Fruit fly (Drosophila melanogaster): ENCODE results near the gene Hn.

Gene Hn

DNA sequence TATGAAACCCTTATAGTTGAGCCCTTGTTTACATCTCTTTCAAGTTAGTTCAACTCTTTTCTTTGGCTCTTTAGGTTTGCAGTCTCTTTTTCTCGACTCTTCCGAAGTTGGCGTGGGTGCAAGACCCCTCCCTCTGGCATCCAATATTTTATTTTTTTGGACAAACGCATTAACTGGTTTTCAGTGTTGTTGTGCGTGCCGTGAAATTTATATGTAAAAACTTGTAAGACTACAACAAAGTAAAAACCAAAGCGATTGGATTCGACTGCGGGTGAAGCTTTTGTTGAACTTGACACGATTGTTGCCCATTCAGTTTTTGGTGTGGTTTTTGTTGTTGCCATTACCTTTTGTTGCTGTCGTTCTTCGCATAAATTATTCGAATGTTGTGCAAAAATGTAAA lies 16.5 kb upstream of the Hn start:
- no peak for TF ChIP-seq Hr96 (GFP tag; optimal IDR thresholded peaks at IDR 0.05)
- TF ChIP-seq toe (GFP tag; optimal IDR thresholded peaks at IDR 0.05): no peak
- TF ChIP-seq pad (GFP tag; optimal IDR thresholded peaks at IDR 0.05): no peak
- no peak for TF ChIP-seq Clk (GFP tag; optimal IDR thresholded peaks at IDR 0.05)
- no peak for TF ChIP-seq CG12768 (GFP tag; optimal IDR thresholded peaks at IDR 0.05)
- TF ChIP-seq Mnt (GFP tag; optimal IDR thresholded peaks at IDR 0.05): no peak
- TF ChIP-seq CG11617 (GFP tag; optimal IDR thresholded peaks at IDR 0.05): no peak
- no peak for TF ChIP-seq CG5204 (GFP tag; optimal IDR thresholded peaks at IDR 0.05)
- no peak for TF ChIP-seq tj (GFP tag; optimal IDR thresholded peaks at IDR 0.05)
- TF ChIP-seq CG1620 (GFP tag; optimal IDR thresholded peaks at IDR 0.05): no peak
- TF ChIP-seq CG7045 (GFP tag; optimal IDR thresholded peaks at IDR 0.05): no peak
- TF ChIP-seq CG7101 (tag; optimal IDR thresholded peaks at IDR 0.05): no peak
- TF ChIP-seq bab1 (GFP tag; optimal IDR thresholded peaks at IDR 0.05): no peak
- no peak for TF ChIP-seq cic (GFP tag; optimal IDR thresholded peaks at IDR 0.05)
- no peak for TF ChIP-seq kay (GFP tag; ENCODE audit: borderline replicate concordance)
- no peak for TF ChIP-seq CG14711 (tag; optimal IDR thresholded peaks at IDR 0.05)
- no peak for TF ChIP-seq ovo (GFP tag; optimal IDR thresholded peaks at IDR 0.05)
- TF ChIP-seq CG33017 (tag; optimal IDR thresholded peaks at IDR 0.05): no peak
- TF ChIP-seq cnc (optimal IDR thresholded peaks at IDR 0.05): no peak

DNA sequence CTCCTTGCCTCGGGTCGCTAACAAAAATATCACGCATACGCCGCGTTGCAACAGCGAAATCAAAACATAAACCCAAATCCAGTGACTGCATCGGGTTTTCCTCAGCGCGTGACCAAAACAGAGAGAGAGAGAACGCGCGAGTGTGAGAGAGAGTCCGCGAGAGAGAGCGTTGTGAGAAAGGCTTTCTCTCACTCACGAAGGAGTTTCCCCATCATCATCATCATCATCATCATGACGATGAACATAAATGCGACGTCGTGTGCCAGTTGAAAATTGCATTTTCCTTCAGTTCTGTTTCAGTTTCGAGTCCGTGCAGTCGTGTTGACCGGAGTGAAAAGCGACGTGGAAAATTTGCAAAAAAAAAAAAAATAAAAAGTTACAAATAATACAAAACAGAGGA lies 13.2 kb upstream of the Hn start, which contains the start of gene CG13685:
Gene CG13685 (plus strand): TSS at position 301 of the 400 bp plus-strand sequence.
- TF ChIP-seq CG7101 (tag; optimal IDR thresholded peaks at IDR 0.05) (no peak), CG14711 (tag; optimal IDR thresholded peaks at IDR 0.05) (no peak), Clk (GFP tag; optimal IDR thresholded peaks at IDR 0.05) (no peak), Crg-1 (GFP tag; optimal IDR thresholded peaks at IDR 0.05) (no peak), CG7045 (GFP tag; optimal IDR thresholded peaks at IDR 0.05) (no peak), kay (GFP tag; ENCODE audit: borderline replicate concordance) (no peak), toe (GFP tag; optimal IDR thresholded peaks at IDR 0.05) (no peak), ovo (GFP tag; optimal IDR thresholded peaks at IDR 0.05) (no peak)

DNA sequence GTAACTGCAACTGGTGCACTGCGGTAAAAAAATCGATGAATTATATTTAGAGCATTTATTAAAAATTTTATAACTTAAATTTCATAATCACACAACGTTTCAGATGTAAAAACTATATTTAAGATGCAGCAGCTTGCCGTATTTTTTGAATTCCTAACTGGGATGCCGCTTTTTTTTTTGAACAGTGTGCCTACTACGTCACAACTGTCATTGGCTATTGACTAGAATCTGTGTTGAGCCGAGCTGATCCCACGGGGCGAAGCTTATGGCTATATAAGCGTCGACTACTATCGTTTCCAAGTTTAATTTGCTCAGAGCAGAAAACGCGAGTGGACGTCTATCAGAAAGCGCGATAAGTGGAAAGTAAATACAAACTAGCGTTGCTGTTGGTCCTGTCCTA lies 6.1 kb upstream of the Hn start, which contains the start of gene CG7409:
Gene CG7409 (plus strand): TSS at position 301 of the 400 bp plus-strand sequence.
- TF ChIP-seq CG5204 (GFP tag; optimal IDR thresholded peaks at IDR 0.05) (peak; percentile 30), CG1620 (GFP tag; optimal IDR thresholded peaks at IDR 0.05) (no peak), CG11617 (GFP tag; optimal IDR thresholded peaks at IDR 0.05) (no peak), Mnt (GFP tag; optimal IDR thresholded peaks at IDR 0.05) (no peak), CG12768 (GFP tag; optimal IDR thresholded peaks at IDR 0.05) (no peak), CG14711 (tag; optimal IDR thresholded peaks at IDR 0.05) (no peak), ovo (GFP tag; optimal IDR thresholded peaks at IDR 0.05) (no peak), bab1 (GFP tag; optimal IDR thresholded peaks at IDR 0.05) (no peak), CG33017 (tag; optimal IDR thresholded peaks at IDR 0.05) (peak; percentile 16), cic (GFP tag; optimal IDR thresholded peaks at IDR 0.05) (no peak), kay (GFP tag; ENCODE audit: borderline replicate concordance) (no peak)

DNA sequence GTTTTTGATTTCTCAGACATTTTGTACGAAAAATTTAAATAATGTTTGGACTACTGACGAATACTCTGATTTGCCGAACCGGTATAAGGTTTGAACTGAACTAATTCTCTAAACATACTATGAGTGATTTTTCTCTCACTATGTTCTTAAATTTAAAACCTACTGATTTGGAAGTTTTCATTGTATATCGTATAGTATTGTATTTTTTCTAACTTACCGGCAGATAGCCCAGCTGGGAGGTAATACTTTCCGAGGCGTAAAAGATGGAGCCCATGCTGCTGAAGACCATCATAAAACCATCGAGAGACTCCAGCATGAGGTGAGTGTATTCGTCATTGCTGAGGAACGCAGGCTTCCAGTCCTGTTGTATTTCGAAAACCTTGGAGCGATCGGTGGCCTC lies 8.0 kb downstream of the Hn start, which contains the start of gene CG32371:
Gene CG32371 (minus strand): TSS at position 101 of the 400 bp plus-strand sequence.
- TF ChIP-seq CG11617 (GFP tag; optimal IDR thresholded peaks at IDR 0.05) (no peak), CG14711 (tag; optimal IDR thresholded peaks at IDR 0.05) (no peak), CG33017 (tag; optimal IDR thresholded peaks at IDR 0.05) (no peak), kay (GFP tag; ENCODE audit: borderline replicate concordance) (no peak), CG5204 (GFP tag; optimal IDR thresholded peaks at IDR 0.05) (no peak), tj (GFP tag; optimal IDR thresholded peaks at IDR 0.05) (no peak), CG12768 (GFP tag; optimal IDR thresholded peaks at IDR 0.05) (no peak), Hr96 (GFP tag; optimal IDR thresholded peaks at IDR 0.05) (no peak), cnc (optimal IDR thresholded peaks at IDR 0.05) (no peak), pad (GFP tag; optimal IDR thresholded peaks at IDR 0.05) (no peak), toe (GFP tag; optimal IDR thresholded peaks at IDR 0.05) (no peak), CG7045 (GFP tag; optimal IDR thresholded peaks at IDR 0.05) (no peak), CG1620 (GFP tag; optimal IDR thresholded peaks at IDR 0.05) (no peak)

DNA sequence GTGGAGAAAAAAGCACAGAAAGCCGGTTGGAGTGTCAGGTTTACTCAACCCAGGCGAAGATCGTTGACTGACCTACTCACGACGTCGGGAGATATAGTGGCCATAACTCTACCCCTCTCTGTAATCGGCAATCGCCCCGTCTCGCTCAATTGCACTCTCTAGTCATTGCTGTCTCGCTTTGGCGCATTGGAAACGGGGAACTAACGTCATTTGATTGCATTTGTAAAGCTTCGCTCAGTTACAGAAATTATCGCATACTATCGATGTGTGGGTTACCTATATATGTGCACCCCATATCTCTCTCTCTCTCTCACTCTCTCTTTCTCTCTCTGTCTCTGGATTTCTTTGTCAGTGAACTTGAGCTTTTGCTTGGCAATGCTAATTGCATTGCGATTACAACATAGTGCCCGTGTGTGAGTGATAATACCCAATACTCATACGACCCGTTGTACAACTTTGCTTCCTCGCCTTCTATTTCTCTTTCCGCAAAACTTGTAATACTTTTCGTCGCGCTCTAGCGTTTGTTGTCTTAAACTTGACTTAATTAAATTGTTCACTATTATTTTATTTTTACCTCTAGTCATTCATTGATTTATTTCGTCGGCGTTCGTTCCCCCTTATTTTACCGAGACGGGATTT lies 12.0 kb downstream of the Hn start:
- peak; percentile 88 for TF ChIP-seq kay (GFP tag; ENCODE audit: borderline replicate concordance)
- TF ChIP-seq ovo (GFP tag; optimal IDR thresholded peaks at IDR 0.05): no peak
- peak; percentile 62 for TF ChIP-seq Mnt (GFP tag; optimal IDR thresholded peaks at IDR 0.05)
- TF ChIP-seq Clk (GFP tag; optimal IDR thresholded peaks at IDR 0.05): peak; percentile 70
- no peak for TF ChIP-seq bab1 (GFP tag; optimal IDR thresholded peaks at IDR 0.05)
- TF ChIP-seq cic (GFP tag; optimal IDR thresholded peaks at IDR 0.05): peak; percentile 99
- peak; percentile 28 for TF ChIP-seq CG7101 (tag; optimal IDR thresholded peaks at IDR 0.05)
- no peak for TF ChIP-seq cnc (optimal IDR thresholded peaks at IDR 0.05)
- peak; percentile 71 for TF ChIP-seq tj (GFP tag; optimal IDR thresholded peaks at IDR 0.05)
- peak; percentile 100 for TF ChIP-seq pad (GFP tag; optimal IDR thresholded peaks at IDR 0.05)
- peak; percentile 23 for TF ChIP-seq CG33017 (tag; optimal IDR thresholded peaks at IDR 0.05)
- peak; percentile 65 for TF ChIP-seq CG12768 (GFP tag; optimal IDR thresholded peaks at IDR 0.05)

DNA sequence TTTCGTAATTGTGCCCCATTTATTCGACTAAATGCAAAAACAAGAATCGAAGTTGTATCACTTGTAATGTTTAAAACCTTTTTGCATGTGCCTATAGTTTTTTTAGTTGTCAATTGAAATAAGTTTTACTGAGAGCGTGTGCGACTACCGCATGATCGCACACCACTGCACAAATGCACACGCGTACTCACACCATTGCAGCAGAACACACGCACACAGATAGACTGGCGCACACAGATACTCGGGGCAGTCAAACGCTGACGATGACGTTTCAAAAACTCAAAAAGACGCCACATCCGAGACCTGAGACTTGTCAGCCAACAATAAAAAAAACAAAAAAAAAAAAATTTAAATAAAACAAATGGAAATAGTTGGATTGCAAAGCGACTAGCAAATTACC lies 13.3 kb downstream of the Hn start:
- TF ChIP-seq kay (GFP tag; ENCODE audit: borderline replicate concordance): peak; percentile 58
- TF ChIP-seq ovo (GFP tag; optimal IDR thresholded peaks at IDR 0.05): peak; percentile 46
- no peak for TF ChIP-seq Crg-1 (GFP tag; optimal IDR thresholded peaks at IDR 0.05)
- peak; percentile 64 for TF ChIP-seq Mnt (GFP tag; optimal IDR thresholded peaks at IDR 0.05)
- TF ChIP-seq tj (GFP tag; optimal IDR thresholded peaks at IDR 0.05): peak; percentile 80
- no peak for TF ChIP-seq CG5204 (GFP tag; optimal IDR thresholded peaks at IDR 0.05)
- no peak for TF ChIP-seq pad (GFP tag; optimal IDR thresholded peaks at IDR 0.05)
- TF ChIP-seq CG14711 (tag; optimal IDR thresholded peaks at IDR 0.05): no peak
- no peak for TF ChIP-seq bab1 (GFP tag; optimal IDR thresholded peaks at IDR 0.05)
- no peak for TF ChIP-seq CG7101 (tag; optimal IDR thresholded peaks at IDR 0.05)
- TF ChIP-seq CG1620 (GFP tag; optimal IDR thresholded peaks at IDR 0.05): no peak
- peak; percentile 27 for TF ChIP-seq Clk (GFP tag; optimal IDR thresholded peaks at IDR 0.05)
- TF ChIP-seq CG12768 (GFP tag; optimal IDR thresholded peaks at IDR 0.05): no peak
- no peak for TF ChIP-seq toe (GFP tag; optimal IDR thresholded peaks at IDR 0.05)
- TF ChIP-seq CG7045 (GFP tag; optimal IDR thresholded peaks at IDR 0.05): no peak
- TF ChIP-seq cic (GFP tag; optimal IDR thresholded peaks at IDR 0.05): peak; percentile 86
- TF ChIP-seq Hr96 (GFP tag; optimal IDR thresholded peaks at IDR 0.05): no peak
- no peak for TF ChIP-seq CG33017 (tag; optimal IDR thresholded peaks at IDR 0.05)
- no peak for TF ChIP-seq CG11617 (GFP tag; optimal IDR thresholded peaks at IDR 0.05)
- TF ChIP-seq cnc (optimal IDR thresholded peaks at IDR 0.05): peak in 1 of 2 experiments; percentile 82
